Worm (Caenorhabditis elegans) whole organism, young adult: ENCODE measurements around the gene dtmk-1.

ENCODE experiments used
- akir-1 ChIP-seq: fragments of 200-800 bp; sonication (Bioruptor generic); optimal IDR thresholded peaks from 2 replicates; lab custom pipeline; 2018; ENCODE audit warnings: mild to moderate bottlenecking, missing genetic modification characterization, moderate library complexity, missing compliant biosample characterization
- aptf-2 ChIP-seq: fragments of 200-800 bp; sonication (Bioruptor generic); conservative IDR thresholded peaks from 2 replicates; pipeline ENCODE4 v1.3.6; 2022; ENCODE audit warnings: missing genetic modification reagents, missing genetic modification characterization, missing compliant biosample characterization
- ceh-27 ChIP-seq: fragments of 200-800 bp; sonication (Bioruptor generic); optimal IDR thresholded peaks from 2 replicates; lab custom pipeline; 2018; ENCODE audit warnings: mild to moderate bottlenecking, missing genetic modification characterization, moderate library complexity, missing compliant biosample characterization
- dpff-1 ChIP-seq: sonication (generic microtip); optimal IDR thresholded peaks from 2 replicates; lab custom pipeline; 2017; ENCODE audit warnings: mild to moderate bottlenecking, missing genetic modification characterization, missing compliant biosample characterization
- efl-1 ChIP-seq: fragments of 150-350 bp; optimal IDR thresholded peaks from 2 replicates; lab custom pipeline; 2014; ENCODE audit warnings: missing biosample characterization, missing genetic modification reagents, missing genetic modification characterization
- nhr-80 ChIP-seq: sonication (generic microtip); optimal IDR thresholded peaks from 2 replicates; lab custom pipeline; 2016; ENCODE audit warnings: missing genetic modification characterization, missing compliant biosample characterization
- pha-4 ChIP-seq: fragments of 150-350 bp; sonication (generic microtip); optimal IDR thresholded peaks from 2 replicates; lab custom pipeline; 2014; ENCODE audit warnings: missing biosample characterization, missing genetic modification reagents, missing genetic modification characterization
- rcor-1 ChIP-seq: fragments of 200-800 bp; sonication (Bioruptor generic); IDR thresholded peaks from 2 replicates; pipeline ENCODE4 v1.3.6; 2022; ENCODE audit warnings: missing genetic modification reagents, missing genetic modification characterization, missing compliant biosample characterization
- unc-62 ChIP-seq: fragments of 150-350 bp; optimal IDR thresholded peaks from 2 replicates; lab custom pipeline; 2014; ENCODE audit warnings: missing biosample characterization, missing genetic modification reagents, missing genetic modification characterization
- ztf-25 ChIP-seq: fragments of 200-800 bp; sonication (Bioruptor generic); IDR thresholded peaks from 2 replicates; pipeline ENCODE4 v1.3.6; 2022; ENCODE audit warnings: missing genetic modification reagents, missing genetic modification characterization, missing compliant biosample characterization

ce11 chrII:9935044-9935599 is 31.8 kb downstream of the dtmk-1 start:
- TF ChIP-seq nhr-80 (peak; percentile 6), unc-62 (GFP tag; lab: Kevin White, UChicago) (no peak), dpff-1 (tag; lab: Kevin White, UChicago) (no peak), pha-4 (no peak), aptf-2 (GFP tag; lab: Robert Waterston, UW) (no peak), ceh-27 (GFP tag; lab: Kevin White, UChicago) (no peak), ztf-25 (GFP tag; lab: Robert Waterston, UW) (no peak), efl-1 (GFP tag; lab: Kevin White, UChicago) (no peak), akir-1 (no peak), rcor-1 (GFP tag; lab: Robert Waterston, UW) (no peak)
